Worm (Caenorhabditis elegans) whole organism, L3 larva: ENCODE results near the gene cdk-4.
A peak's percentile ranks its signal among the peaks of the same experiment; 100 is the strongest.

Experiments
- R02D3.7 ChIP-seq: fragments of 150-350 bp; optimal IDR thresholded peaks from 2 replicates; lab custom pipeline; 2014; ENCODE audit warnings: missing biosample characterization, missing genetic modification characterization
- ceh-82 ChIP-seq: fragments of 150-350 bp; optimal IDR thresholded peaks from 2 replicates; lab custom pipeline; 2014; ENCODE audit warnings: missing biosample characterization, missing genetic modification characterization
- nhr-11 ChIP-seq: fragments of 150-350 bp; optimal IDR thresholded peaks from 2 replicates; lab custom pipeline; 2014; ENCODE audit warnings: missing biosample characterization, missing genetic modification characterization
- nhr-23 ChIP-seq: fragments of 150-350 bp; optimal IDR thresholded peaks from 2 replicates; lab custom pipeline; 2014; ENCODE audit warnings: missing biosample characterization, missing genetic modification reagents, missing genetic modification characterization
- nhr-76 ChIP-seq: fragments of 150-350 bp; sonication (generic microtip); optimal IDR thresholded peaks from 5 replicates; lab custom pipeline; 2014; ENCODE audit warnings: missing biosample characterization, missing genetic modification characterization

ce11 chrX:13514384-13514783, 4.3 kb downstream of the cdk-4 start:
- TF ChIP-seq nhr-23 (peak; percentile 96), nhr-11 (tag; lab: Kevin White, UChicago) (peak; percentile 60), nhr-76 (tag; lab: Kevin White, UChicago) (peak; percentile 41), R02D3.7 (tag; lab: Kevin White, UChicago) (peak; percentile 82), ceh-82 (peak; percentile 94)
